Worm (Caenorhabditis elegans) whole organism, L4 larva: Measurements from ENCODE around the gene srw-36.
"Not testable (repeated sequence)": the region's sequence is repeated elsewhere in the genome, so short reads cannot be mapped to it uniquely, and the experiment has no call there.

Experiments
- R02D3.7 ChIP-seq: fragments of 150-350 bp; sonication (generic microtip); optimal IDR thresholded peaks from 3 replicates; lab custom pipeline; 2014; ENCODE audit warnings: missing biosample characterization, missing genetic modification characterization
- ZK337.2 ChIP-seq: fragments of 200-800 bp; sonication (Bioruptor generic); IDR thresholded peaks from 2 replicates; pipeline ENCODE4 v1.3.6; 2022; ENCODE audit warnings: missing genetic modification reagents, missing genetic modification characterization, missing compliant biosample characterization
- ctbp-1 ChIP-seq: fragments of 200-800 bp; sonication (Bioruptor generic); IDR thresholded peaks from 2 replicates; pipeline ENCODE4 v1.3.6; 2022; ENCODE audit warnings: missing genetic modification reagents, missing genetic modification characterization, missing compliant biosample characterization
- daf-12 ChIP-seq: fragments of 150-350 bp; optimal IDR thresholded peaks from 2 replicates; lab custom pipeline; 2014; ENCODE audit warnings: missing biosample characterization, missing genetic modification reagents, missing genetic modification characterization
- dmd-9 ChIP-seq: fragments of 200-800 bp; sonication (Bioruptor generic); IDR thresholded peaks from 2 replicates; pipeline ENCODE4 v1.3.6; 2022; ENCODE audit warnings: missing genetic modification reagents, missing genetic modification characterization, missing compliant biosample characterization
- dpl-1 ChIP-seq: fragments of 150-350 bp; optimal IDR thresholded peaks from 2 replicates; lab custom pipeline; 2014; ENCODE audit warnings: missing biosample characterization, missing genetic modification reagents, missing genetic modification characterization
- duxl-1 ChIP-seq: sonication (generic microtip); optimal IDR thresholded peaks from 2 replicates; lab custom pipeline; 2016; ENCODE audit warnings: mild to moderate bottlenecking, missing genetic modification characterization, moderate library complexity, missing compliant biosample characterization; ENCODE audit not compliant: poor library complexity
- dve-1 ChIP-seq: sonication (generic microtip); optimal IDR thresholded peaks from 2 replicates; lab custom pipeline; 2017; ENCODE audit warnings: antibody characterized with exemption, mild to moderate bottlenecking, missing genetic modification characterization, missing compliant biosample characterization; ENCODE audit not compliant: insufficient read depth
- egl-27 ChIP-seq: sonication (generic microtip); optimal IDR thresholded peaks from 3 replicates; lab custom pipeline; 2017; ENCODE audit warnings: missing biosample characterization, missing genetic modification reagents, missing genetic modification characterization
- gei-8 ChIP-seq: fragments of 200-800 bp; sonication (Bioruptor generic); optimal IDR thresholded peaks from 2 replicates; lab custom pipeline; 2018; ENCODE audit warnings: mild to moderate bottlenecking, missing genetic modification characterization, missing compliant biosample characterization
- hif-1 ChIP-seq, 2 experiments: sonication (generic microtip); optimal IDR thresholded peaks; 2 replicates each; lab custom pipeline; 2016 to 2017; ENCODE audit warnings: missing compliant biosample characterization in 2 of 2, missing genetic modification characterization in 2 of 2, missing genetic modification reagents in 2 of 2, missing genotype in 2 of 2, mild to moderate bottlenecking in 1 of 2
- hlh-11 ChIP-seq: fragments of 200-800 bp; sonication (Bioruptor generic); optimal IDR thresholded peaks from 2 replicates; lab custom pipeline; 2018; ENCODE audit warnings: mild to moderate bottlenecking, missing genetic modification characterization, missing compliant biosample characterization
- hlh-30 ChIP-seq: sonication (generic microtip); optimal IDR thresholded peaks from 2 replicates; lab custom pipeline; 2017; ENCODE audit warnings: antibody characterized with exemption, mild to moderate bottlenecking, missing genetic modification characterization, missing compliant biosample characterization; ENCODE audit not compliant: insufficient read depth
- lin-38 ChIP-seq: fragments of 200-800 bp; sonication (Bioruptor generic); IDR thresholded peaks from 2 replicates; pipeline ENCODE4 v1.3.6; 2022; ENCODE audit warnings: missing genetic modification reagents, missing genetic modification characterization, missing compliant biosample characterization
- madf-5 ChIP-seq, 2 experiments: fragments of 200-800 bp; sonication (Bioruptor generic); IDR thresholded peaks; 2 replicates each; pipeline ENCODE4 v1.3.6; 2022; ENCODE audit warnings: missing compliant biosample characterization in 2 of 2, missing genetic modification characterization in 2 of 2
- madf-9 ChIP-seq: fragments of 200-800 bp; sonication (Bioruptor generic); conservative IDR thresholded peaks from 2 replicates; pipeline ENCODE4 v1.3.6; 2022; ENCODE audit warnings: missing genetic modification reagents, missing genetic modification characterization, missing compliant biosample characterization
- mxl-2 ChIP-seq: fragments of 200-800 bp; sonication (Bioruptor generic); conservative IDR thresholded peaks from 2 replicates; pipeline ENCODE4 v1.3.6; 2022; ENCODE audit warnings: missing genetic modification reagents, missing genetic modification characterization, missing compliant biosample characterization
- mxl-3 ChIP-seq: fragments of 200-800 bp; sonication (Bioruptor generic); optimal IDR thresholded peaks from 2 replicates; lab custom pipeline; 2018; ENCODE audit warnings: mild to moderate bottlenecking, missing genetic modification characterization, missing compliant biosample characterization
- nhr-102 ChIP-seq: sonication (generic microtip); optimal IDR thresholded peaks from 2 replicates; lab custom pipeline; 2016; ENCODE audit warnings: mild to moderate bottlenecking, missing genetic modification characterization, moderate library complexity, missing compliant biosample characterization
- nhr-237 ChIP-seq: sonication (generic microtip); optimal IDR thresholded peaks from 2 replicates; lab custom pipeline; 2017; ENCODE audit warnings: missing biosample characterization, missing genetic modification characterization
- nhr-41 ChIP-seq: fragments of 200-800 bp; sonication (Bioruptor generic); IDR thresholded peaks from 2 replicates; pipeline ENCODE4 v1.3.6; 2022; ENCODE audit warnings: missing genetic modification reagents, missing genetic modification characterization, missing compliant biosample characterization
- nhr-42 ChIP-seq: fragments of 200-800 bp; sonication (Bioruptor generic); IDR thresholded peaks from 2 replicates; pipeline ENCODE4 v1.3.6; 2022; ENCODE audit warnings: missing genetic modification characterization, missing compliant biosample characterization
- nhr-48 ChIP-seq: sonication (generic microtip); optimal IDR thresholded peaks from 2 replicates; lab custom pipeline; 2016; ENCODE audit warnings: mild to moderate bottlenecking, missing genetic modification characterization, missing compliant biosample characterization
- nhr-76 ChIP-seq: fragments of 150-350 bp; optimal IDR thresholded peaks from 2 replicates; lab custom pipeline; 2014; ENCODE audit warnings: missing biosample characterization, missing genetic modification characterization
- pha-4 ChIP-seq, 2 experiments: fragments of 150-350 bp in 1 of 2; fragments of 200-800 bp in 1 of 2; sonication (Bioruptor generic) in 1 of 2; IDR thresholded peaks in 1 of 2; optimal IDR thresholded peaks in 1 of 2; 2 replicates each; pipeline versions ENCODE4 v1.3.6 to Lab custom; 2014 to 2022; ENCODE audit warnings: missing genetic modification characterization in 2 of 2, missing genetic modification reagents in 2 of 2, missing biosample characterization in 1 of 2, missing compliant biosample characterization in 1 of 2
- pqm-1 ChIP-seq: sonication (generic microtip); optimal IDR thresholded peaks from 2 replicates; lab custom pipeline; 2017; ENCODE audit warnings: missing biosample characterization, missing genetic modification characterization
- snpc-1.2 ChIP-seq: fragments of 200-800 bp; sonication (Bioruptor generic); IDR thresholded peaks from 2 replicates; pipeline ENCODE4 v1.3.6; 2022; ENCODE audit warnings: missing genetic modification reagents, missing genetic modification characterization, missing compliant biosample characterization
- snpc-4 ChIP-seq: fragments of 150-350 bp; optimal IDR thresholded peaks from 2 replicates; lab custom pipeline; 2014; ENCODE audit warnings: missing biosample characterization, missing genetic modification characterization
- spr-1 ChIP-seq: sonication (generic microtip); optimal IDR thresholded peaks from 2 replicates; lab custom pipeline; 2016; ENCODE audit warnings: mild to moderate bottlenecking, missing genetic modification characterization, missing compliant biosample characterization
- tra-1 ChIP-seq: fragments of 200-800 bp; sonication (Bioruptor generic); IDR thresholded peaks from 2 replicates; pipeline ENCODE4 v1.3.6; 2022; ENCODE audit warnings: missing genetic modification reagents, missing genetic modification characterization, missing compliant biosample characterization
- unc-130 ChIP-seq: sonication (generic microtip); optimal IDR thresholded peaks from 2 replicates; lab custom pipeline; 2016; ENCODE audit warnings: missing genetic modification reagents, missing genetic modification characterization, missing compliant biosample characterization
- zfp-2 ChIP-seq: sonication (generic microtip); optimal IDR thresholded peaks from 2 replicates; lab custom pipeline; 2016; ENCODE audit warnings: mild to moderate bottlenecking, missing genetic modification characterization, missing compliant biosample characterization
- zip-2 ChIP-seq: fragments of 150-350 bp; optimal IDR thresholded peaks from 2 replicates; lab custom pipeline; 2014; ENCODE audit warnings: missing biosample characterization, missing genetic modification characterization
- ztf-7 ChIP-seq: fragments of 150-350 bp; optimal IDR thresholded peaks from 2 replicates; lab custom pipeline; 2014; ENCODE audit warnings: missing biosample characterization, missing genetic modification characterization

The srw-36 gene

ce11 chrV:16648317-16649018 lies 34.5 kb upstream of the srw-36 start, which contains the start of gene W06G6.20 (continued):
- TF ChIP-seq nhr-102 (tag; lab: Kevin White, UChicago) (no peak), mxl-2 (GFP tag; lab: Robert Waterston, UW) (no peak), zfp-2 (no peak), ctbp-1 (GFP tag; lab: Robert Waterston, UW) (no peak), madf-5 (GFP tag; IDR thresholded peaks at IDR 0.05; lab: Robert Waterston, UW) (0 out of 4 replicates have a peak, but pooled peaks have one; percentile 7 to 9), lin-38 (GFP tag; lab: Robert Waterston, UW) (peak; percentile 54), pha-4 (GFP tag; IDR thresholded peaks at IDR 0.05; lab: Robert Waterston, UW) (peak; percentile 46; the same call in 1 of the 2 replicates), pha-4 (tag; optimal IDR thresholded peaks at IDR 0.05; lab: Kevin White, UChicago) (no peak), dmd-9 (no peak), hif-1 (tag; optimal IDR thresholded peaks at IDR 0.05; lab: Kevin White, UChicago) (no peak), nhr-48 (tag; lab: Kevin White, UChicago) (no peak), unc-130 (GFP tag; lab: Kevin White, UChicago) (no peak), tra-1 (GFP tag; lab: Robert Waterston, UW) (no peak), zip-2 (tag; lab: Kevin White, UChicago) (no peak), hlh-30 (tag; lab: Kevin White, UChicago) (peak; percentile 74), nhr-42 (no peak), snpc-1.2 (peak; percentile 62), nhr-76 (tag; lab: Kevin White, UChicago) (no peak), hlh-11 (no peak), dve-1 (tag; lab: Kevin White, UChicago) (peak; percentile 11), R02D3.7 (tag; lab: Kevin White, UChicago) (no peak), nhr-237 (tag; lab: Kevin White, UChicago) (no peak), duxl-1 (peak; percentile 40), madf-9 (GFP tag; lab: Robert Waterston, UW) (0 out of 2 replicates have a peak, but pooled peaks have one; percentile 32), ZK337.2 (GFP tag; lab: Robert Waterston, UW) (0 out of 2 replicates have a peak, but pooled peaks have one; percentile 40), gei-8 (GFP tag; lab: Kevin White, UChicago) (no peak), nhr-41 (GFP tag; lab: Robert Waterston, UW) (no peak)
- TF ChIP-seq, all 104 proteins: peak for 15

DNA sequence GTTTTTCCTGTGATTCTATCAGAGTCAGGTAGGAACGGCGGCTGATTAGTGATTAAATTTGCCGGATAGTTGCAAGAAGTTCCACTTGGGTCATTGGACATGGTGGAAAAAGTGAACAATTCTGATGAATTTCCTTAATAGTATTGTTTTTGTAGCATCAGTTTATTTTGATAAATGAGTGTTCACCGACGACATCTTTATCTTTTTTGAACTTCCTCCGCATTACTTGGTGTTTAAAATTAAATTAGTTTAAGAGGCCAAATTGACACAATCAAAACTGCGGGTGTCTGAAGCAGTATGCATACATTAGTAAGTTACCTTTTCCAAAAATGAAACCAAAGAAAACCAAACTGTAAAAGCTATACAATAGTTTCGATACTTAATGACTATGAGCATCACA lies 33.8 kb upstream of the srw-36 start, which contains the start of gene W06G6.11:
Gene W06G6.11, minus strand, starts transcription at position 101 of the 400 bp plus-strand sequence.
- TF ChIP-seq dpl-1 (GFP tag; lab: Kevin White, UChicago); spr-1 (tag; lab: Kevin White, UChicago); ZK337.2 (GFP tag; lab: Robert Waterston, UW): not testable (repeated sequence)
- TF ChIP-seq, all 104 proteins: peak for 0; not testable (repeated sequence) for 104

DNA sequence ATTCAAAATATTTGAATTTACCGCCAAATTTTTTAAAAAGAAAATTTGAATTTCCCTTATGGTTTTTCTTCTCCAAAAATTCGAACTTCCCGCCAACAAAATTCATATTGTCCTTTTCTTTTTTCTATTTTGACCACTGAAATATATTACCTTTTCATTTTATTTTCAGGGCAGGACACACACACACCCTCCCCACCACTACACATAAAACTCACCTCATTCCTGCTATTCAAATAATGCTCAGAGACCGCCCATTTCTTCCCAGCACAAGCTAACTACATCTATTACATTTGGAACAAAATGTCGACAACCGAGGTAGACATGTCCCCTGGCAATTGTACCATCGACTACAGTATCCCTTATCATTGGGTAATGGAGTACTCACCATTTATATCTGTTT lies 28.7 kb upstream of the srw-36 start, which contains the start of gene W06G6.15:
Gene W06G6.15, plus strand, starts transcription at position 301 of the 400 bp plus-strand sequence.
- TF ChIP-seq egl-27 (tag; lab: Kevin White, UChicago); mxl-3 (GFP tag; lab: Kevin White, UChicago); snpc-4 (tag; lab: Kevin White, UChicago): not testable (repeated sequence)

DNA sequence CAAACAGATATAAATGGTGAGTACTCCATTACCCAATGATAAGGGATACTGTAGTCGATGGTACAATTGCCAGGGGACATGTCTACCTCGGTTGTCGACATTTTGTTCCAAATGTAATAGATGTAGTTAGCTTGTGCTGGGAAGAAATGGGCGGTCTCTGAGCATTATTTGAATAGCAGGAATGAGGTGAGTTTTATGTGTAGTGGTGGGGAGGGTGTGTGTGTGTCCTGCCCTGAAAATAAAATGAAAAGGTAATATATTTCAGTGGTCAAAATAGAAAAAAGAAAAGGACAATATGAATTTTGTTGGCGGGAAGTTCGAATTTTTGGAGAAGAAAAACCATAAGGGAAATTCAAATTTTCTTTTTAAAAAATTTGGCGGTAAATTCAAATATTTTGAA lies 22.2 kb upstream of the srw-36 start, which contains the start of gene Y70C5B.2:
Gene Y70C5B.2, minus strand, starts transcription at position 101 of the 400 bp plus-strand sequence.
- not testable (repeated sequence) for TF ChIP-seq daf-12 (tag; lab: Kevin White, UChicago); ztf-7; pqm-1 (tag; lab: Kevin White, UChicago)
